Worm (Caenorhabditis elegans) whole organism, young adult: ENCODE data around the gene F42G8.8.

Experiments used
- ceh-100 ChIP-seq: fragments of 200-800 bp; sonication (Bioruptor generic); IDR thresholded peaks from 2 replicates; pipeline ENCODE4 v1.3.6; 2022; ENCODE audit warnings: missing genetic modification reagents, missing genetic modification characterization, missing compliant biosample characterization
- efl-1 ChIP-seq: fragments of 150-350 bp; optimal IDR thresholded peaks from 2 replicates; lab custom pipeline; 2014; ENCODE audit warnings: missing biosample characterization, missing genetic modification reagents, missing genetic modification characterization
- let-607 ChIP-seq, 2 experiments: fragments of 200-800 bp in 1 of 2; sonication (Bioruptor generic) in 1 of 2; sonication (generic microtip) in 1 of 2; optimal IDR thresholded peaks; 2 replicates each; lab custom pipeline; 2016 to 2018; ENCODE audit warnings: mild to moderate bottlenecking in 2 of 2, missing compliant biosample characterization in 2 of 2, missing genetic modification characterization in 2 of 2, moderate library complexity in 2 of 2, missing genotype in 1 of 2
- nfya-2 ChIP-seq: fragments of 200-800 bp; sonication (Bioruptor generic); IDR thresholded peaks from 2 replicates; pipeline ENCODE4 v1.3.6; 2022; ENCODE audit warnings: missing genetic modification reagents, missing genetic modification characterization, missing compliant biosample characterization

ce11 chrIV:8151721-8152120, 32.8 kb downstream of the F42G8.8 start:
- no peak for TF ChIP-seq let-607 (tag; optimal IDR thresholded peaks at IDR 0.05; lab: Kevin White, UChicago)
- TF ChIP-seq ceh-100 (GFP tag; lab: Robert Waterston, UW) = no peak
- TF ChIP-seq efl-1 (GFP tag; lab: Kevin White, UChicago) = no peak
- no peak for TF ChIP-seq nfya-2
